Fruit fly (Drosophila melanogaster) whole organism, prepupa: ENCODE data around the gene CG31313.

Experiments used
- Blimp-1 ChIP-seq: fragments of 200-800 bp; sonication (Bioruptor generic); optimal IDR thresholded peaks from 3 replicates; lab custom pipeline; 2017; ENCODE audit warnings: missing biosample characterization, missing genetic modification characterization, mild to moderate bottlenecking, moderate library complexity, missing genetic modification reagents
- CG10631 ChIP-seq: fragments of 200-800 bp; sonication (Bioruptor generic); optimal IDR thresholded peaks from 2 replicates; lab custom pipeline; 2016; ENCODE audit warnings: missing biosample characterization, missing genetic modification characterization
- CG11294 ChIP-seq: fragments of 200-800 bp; sonication (Bioruptor generic); IDR thresholded peaks from 2 replicates; pipeline ENCODE4 v1.3.6; 2022; ENCODE audit warnings: missing biosample characterization, missing genetic modification characterization
- CG11762 ChIP-seq: fragments of 200-800 bp; sonication (Bioruptor generic); optimal IDR thresholded peaks from 3 replicates; lab custom pipeline; 2016; ENCODE audit warnings: missing biosample characterization, missing genetic modification characterization; ENCODE audit not compliant: insufficient read depth
- CG9139 ChIP-seq: fragments of 200-800 bp; sonication (Bioruptor generic); optimal IDR thresholded peaks from 3 replicates; lab custom pipeline; 2017; ENCODE audit warnings: missing biosample characterization, mild to moderate bottlenecking, missing genetic modification characterization
- Hr39 ChIP-seq: fragments of 200-800 bp; sonication (Bioruptor generic); optimal IDR thresholded peaks from 2 replicates; lab custom pipeline; 2016; ENCODE audit warnings: missing biosample characterization, missing genetic modification characterization
- Lpt ChIP-seq: fragments of 200-800 bp; sonication (Bioruptor generic); optimal IDR thresholded peaks from 3 replicates; lab custom pipeline; 2016; ENCODE audit warnings: missing biosample characterization, missing genetic modification characterization
- achi ChIP-seq: fragments of 200-800 bp; sonication (Bioruptor generic); optimal IDR thresholded peaks from 3 replicates; lab custom pipeline; 2016; ENCODE audit warnings: missing biosample characterization, missing genetic modification characterization
- esn ChIP-seq: fragments of 200-800 bp; sonication (Bioruptor generic); optimal IDR thresholded peaks from 2 replicates; lab custom pipeline; 2016; ENCODE audit warnings: missing biosample characterization, mild to moderate bottlenecking, missing genetic modification characterization, moderate library complexity
- fkh ChIP-seq: fragments of 200-800 bp; sonication (Bioruptor generic); optimal IDR thresholded peaks from 3 replicates; lab custom pipeline; 2017; ENCODE audit warnings: missing biosample characterization, mild to moderate bottlenecking, missing genetic modification characterization, moderate library complexity
- net ChIP-seq: fragments of 200-800 bp; sonication (Bioruptor generic); optimal IDR thresholded peaks from 3 replicates; lab custom pipeline; 2016; ENCODE audit warnings: missing biosample characterization, missing genetic modification characterization
- pdm3 ChIP-seq: fragments of 200-800 bp; sonication (Bioruptor generic); optimal IDR thresholded peaks from 3 replicates; lab custom pipeline; 2016; ENCODE audit warnings: missing biosample characterization, missing genetic modification characterization
- spab ChIP-seq: fragments of 200-800 bp; sonication (Bioruptor generic); optimal IDR thresholded peaks from 2 replicates; lab custom pipeline; 2017; ENCODE audit warnings: missing biosample characterization, mild to moderate bottlenecking, missing genetic modification characterization, missing genetic modification reagents
- topi ChIP-seq: fragments of 200-800 bp; sonication (Bioruptor generic); optimal IDR thresholded peaks from 3 replicates; lab custom pipeline; 2016; ENCODE audit warnings: missing biosample characterization, missing genetic modification characterization

DNA sequence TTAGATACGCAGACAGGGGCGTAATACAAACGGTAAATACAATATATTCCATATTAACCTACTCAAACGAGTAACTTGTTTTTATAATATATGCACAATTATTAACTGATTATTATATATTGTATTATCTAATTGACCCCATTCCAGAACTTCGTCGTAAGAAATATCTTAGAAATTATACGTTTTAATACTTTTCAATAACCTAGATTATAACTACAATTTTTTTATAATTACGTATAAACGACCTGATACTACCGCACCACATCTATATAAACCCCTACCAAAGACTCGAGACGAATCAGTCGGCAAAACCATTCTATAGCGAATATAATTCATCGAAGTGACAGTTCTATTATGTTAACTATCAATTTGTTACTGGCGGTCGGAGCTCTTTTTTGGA, 46.5 kb downstream of the CG31313 start, which contains the start of gene Cyp313a1:
- no peak for TF ChIP-seq topi
- TF ChIP-seq CG11762 (GFP tag; lab: Kevin White, UChicago) = no peak
- TF ChIP-seq CG10631 (GFP tag; lab: Kevin White, UChicago) = no peak
- TF ChIP-seq Hr39 (GFP tag; lab: Kevin White, UChicago) = no peak
- TF ChIP-seq spab = no peak
- no peak for TF ChIP-seq fkh (GFP tag; lab: Kevin White, UChicago)
- no peak for TF ChIP-seq pdm3 (GFP tag; lab: Kevin White, UChicago)
- TF ChIP-seq esn (GFP tag; lab: Kevin White, UChicago) = no peak
- TF ChIP-seq CG11294 (GFP tag; lab: Robert Waterston, UW) = no peak
- TF ChIP-seq CG9139 (GFP tag; lab: Kevin White, UChicago) = no peak
- no peak for TF ChIP-seq net (GFP tag; lab: Kevin White, UChicago)
- no peak for TF ChIP-seq Lpt (GFP tag; lab: Kevin White, UChicago)
- TF ChIP-seq achi = no peak
- TF ChIP-seq Blimp-1 = no peak
